Fruit fly (Drosophila melanogaster) whole organism, embryonic: ENCODE measurements around the gene Patr-1.
A peak's percentile ranks its signal among the peaks of the same experiment; 100 is the strongest.

Source experiments
- ATbp ChIP-seq: fragments of 200-800 bp; sonication (Bioruptor generic); optimal IDR thresholded peaks from 2 replicates; lab custom pipeline; 2017; ENCODE audit warnings: missing biosample characterization, mild to moderate bottlenecking, missing genetic modification characterization, missing genetic modification reagents
- Asciz ChIP-seq: fragments of 200-800 bp; sonication (Bioruptor generic); optimal IDR thresholded peaks from 2 replicates; lab custom pipeline; 2017; ENCODE audit warnings: missing biosample characterization, mild to moderate bottlenecking, missing genetic modification characterization, missing genetic modification reagents
- Bgb ChIP-seq: fragments of 200-800 bp; sonication (Bioruptor generic); IDR thresholded peaks from 2 replicates; pipeline ENCODE4 v1.3.6; 2022; ENCODE audit warnings: missing biosample characterization, missing genetic modification characterization; ENCODE audit not compliant: partially characterized antibody
- CG1024 ChIP-seq: fragments of 200-800 bp; sonication (Bioruptor generic); IDR thresholded peaks from 2 replicates; pipeline ENCODE4 v1.3.6; 2022; ENCODE audit warnings: missing biosample characterization, missing genetic modification characterization
- CG11723 ChIP-seq: fragments of 200-800 bp; sonication (Bioruptor generic); optimal IDR thresholded peaks from 2 replicates; lab custom pipeline; 2017; ENCODE audit warnings: missing biosample characterization, mild to moderate bottlenecking, missing genetic modification characterization
- CG12299 ChIP-seq: fragments of 200-800 bp; sonication (Bioruptor generic); optimal IDR thresholded peaks from 2 replicates; lab custom pipeline; 2018; ENCODE audit warnings: missing biosample characterization, mild to moderate bottlenecking, missing genetic modification characterization
- CG12744 ChIP-seq: fragments of 200-800 bp; sonication (Bioruptor generic); optimal IDR thresholded peaks from 2 replicates; lab custom pipeline; 2016; ENCODE audit warnings: missing biosample characterization, missing genetic modification characterization
- CG13775 ChIP-seq: fragments of 200-800 bp; sonication (Bioruptor generic); optimal IDR thresholded peaks from 3 replicates; lab custom pipeline; 2017; ENCODE audit warnings: missing biosample characterization, mild to moderate bottlenecking, missing genetic modification characterization
- CG14965 ChIP-seq: fragments of 200-800 bp; sonication (Bioruptor generic); optimal IDR thresholded peaks from 2 replicates; lab custom pipeline; 2016; ENCODE audit warnings: missing biosample characterization, missing genetic modification characterization, borderline replicate concordance
- CG17328 ChIP-seq: fragments of 200-800 bp; sonication (Bioruptor generic); IDR thresholded peaks from 2 replicates; pipeline ENCODE4 v1.3.6; 2022; ENCODE audit warnings: missing biosample characterization, missing genetic modification characterization
- CG2889 ChIP-seq: fragments of 200-800 bp; sonication (Bioruptor generic); IDR thresholded peaks from 3 replicates; pipeline ENCODE4 v1.3.6; 2022; ENCODE audit warnings: missing biosample characterization, missing genetic modification characterization
- CG33557 ChIP-seq: fragments of 200-800 bp; sonication (Bioruptor generic); optimal IDR thresholded peaks from 2 replicates; lab custom pipeline; 2019; ENCODE audit warnings: missing biosample characterization, mild to moderate bottlenecking, missing genetic modification characterization, moderate library complexity
- CG3726 ChIP-seq: fragments of 200-800 bp; sonication (Bioruptor generic); IDR thresholded peaks from 3 replicates; pipeline ENCODE4, ENCODE4 v1.3.6; 2022; ENCODE audit warnings: missing biosample characterization, missing genetic modification characterization
- CG4820 ChIP-seq: fragments of 200-800 bp; sonication (Bioruptor generic); optimal IDR thresholded peaks from 3 replicates; lab custom pipeline; 2016; ENCODE audit warnings: missing biosample characterization, missing genetic modification characterization
- CG6254 ChIP-seq: fragments of 200-800 bp; sonication (Bioruptor generic); optimal IDR thresholded peaks from 3 replicates; lab custom pipeline; 2017; ENCODE audit warnings: mild to moderate bottlenecking, missing biosample characterization, missing genetic modification reagents, missing genetic modification characterization
- CG6765 ChIP-seq: fragments of 200-800 bp; sonication (Bioruptor generic); optimal IDR thresholded peaks from 3 replicates; lab custom pipeline; 2017; ENCODE audit warnings: missing biosample characterization, mild to moderate bottlenecking, missing genetic modification characterization
- CG8359 ChIP-seq: fragments of 200-800 bp; sonication (Bioruptor generic); optimal IDR thresholded peaks from 2 replicates; lab custom pipeline; 2017; ENCODE audit warnings: missing biosample characterization, mild to moderate bottlenecking, missing genetic modification characterization, borderline replicate concordance
- CG9215 ChIP-seq: fragments of 200-800 bp; sonication (Bioruptor generic); IDR thresholded peaks from 2 replicates; pipeline ENCODE4 v1.3.6; 2022; ENCODE audit warnings: missing biosample characterization, missing genetic modification characterization
- CG9727 ChIP-seq: fragments of 200-800 bp; sonication (Bioruptor generic); optimal IDR thresholded peaks from 3 replicates; lab custom pipeline; 2017; ENCODE audit warnings: missing biosample characterization, mild to moderate bottlenecking, missing genetic modification characterization
- CG9797 ChIP-seq: fragments of 200-800 bp; sonication (Bioruptor generic); optimal IDR thresholded peaks from 3 replicates; lab custom pipeline; 2018; ENCODE audit warnings: missing biosample characterization, mild to moderate bottlenecking, missing genetic modification characterization
- D ChIP-seq, 2 experiments: fragments of 200-800 bp in 1 of 2; fragments of >200 bp in 1 of 2; sonication (Bioruptor generic) in 1 of 2; optimal IDR thresholded peaks; 2 replicates in 1 of 2; 3 replicates in 1 of 2; lab custom pipeline; 2017; ENCODE audit warnings: mild to moderate bottlenecking in 1 of 2, missing biosample characterization in 1 of 2, missing genetic modification characterization in 1 of 2, missing genetic modification reagents in 1 of 2
- Dbx ChIP-seq: fragments of 200-800 bp; sonication (Bioruptor generic); IDR thresholded peaks from 3 replicates; pipeline ENCODE4 v1.3.6; 2022; ENCODE audit warnings: missing biosample characterization, missing genetic modification characterization
- Dip2 ChIP-seq: fragments of 200-800 bp; sonication (Bioruptor generic); IDR thresholded peaks from 2 replicates; pipeline ENCODE4 v1.3.6; 2022; ENCODE audit warnings: missing biosample characterization, missing genetic modification characterization
- E2f1 ChIP-seq: fragments of 200-800 bp; sonication (Bioruptor generic); IDR thresholded peaks from 2 replicates; pipeline ENCODE4 v1.3.6; 2022; ENCODE audit warnings: missing biosample characterization, missing genetic modification characterization
- E2f2 ChIP-seq: fragments of 200-800 bp; sonication (Bioruptor generic); IDR thresholded peaks from 2 replicates; pipeline ENCODE4 v1.3.6; 2022; ENCODE audit warnings: missing biosample characterization, missing genetic modification characterization
- Ets97D ChIP-seq: fragments of 200-800 bp; sonication (Bioruptor generic); optimal IDR thresholded peaks from 3 replicates; lab custom pipeline; 2016; ENCODE audit warnings: missing biosample characterization, missing genetic modification characterization
- Fer2 ChIP-seq: fragments of 200-800 bp; sonication (Bioruptor generic); optimal IDR thresholded peaks from 2 replicates; lab custom pipeline; 2018; ENCODE audit warnings: missing biosample characterization, mild to moderate bottlenecking, missing genetic modification characterization, moderate library complexity
- HLH4C ChIP-seq: fragments of 200-800 bp; sonication (Bioruptor generic); IDR thresholded peaks from 3 replicates; pipeline ENCODE4 v1.3.6; 2022; ENCODE audit warnings: missing biosample characterization, missing genetic modification characterization; ENCODE audit not compliant: partially characterized antibody
- HLH54F ChIP-seq: fragments of 200-800 bp; sonication (Bioruptor generic); optimal IDR thresholded peaks from 3 replicates; lab custom pipeline; 2016; ENCODE audit warnings: missing biosample characterization, missing genetic modification characterization
- HLHmδ ChIP-seq: fragments of 200-800 bp; sonication (Bioruptor generic); optimal IDR thresholded peaks from 2 replicates; lab custom pipeline; 2018; ENCODE audit warnings: missing biosample characterization, mild to moderate bottlenecking, missing genetic modification characterization, moderate library complexity
- Hr3 ChIP-seq: fragments of 200-800 bp; sonication (Bioruptor generic); optimal IDR thresholded peaks from 3 replicates; lab custom pipeline; 2016; ENCODE audit warnings: missing biosample characterization, missing genetic modification characterization
- NC2β ChIP-seq: fragments of 200-800 bp; sonication (Bioruptor generic); optimal IDR thresholded peaks from 2 replicates; lab custom pipeline; 2016; ENCODE audit warnings: missing biosample characterization, missing genetic modification characterization
- PHDP ChIP-seq: fragments of 200-800 bp; sonication (Bioruptor generic); optimal IDR thresholded peaks from 3 replicates; lab custom pipeline; 2018; ENCODE audit warnings: missing biosample characterization, mild to moderate bottlenecking, missing genetic modification characterization, moderate library complexity
- Rfx ChIP-seq: fragments of 200-800 bp; sonication (Bioruptor generic); IDR thresholded peaks from 2 replicates; pipeline ENCODE4 v1.3.6; 2022; ENCODE audit warnings: missing biosample characterization, missing genetic modification characterization
- amos ChIP-seq: fragments of 200-800 bp; sonication (Bioruptor generic); IDR thresholded peaks from 2 replicates; pipeline ENCODE4 v1.3.6; 2022; ENCODE audit warnings: missing biosample characterization, missing genetic modification characterization; ENCODE audit not compliant: partially characterized antibody
- cg ChIP-seq: fragments of 200-800 bp; sonication (Bioruptor generic); optimal IDR thresholded peaks from 3 replicates; lab custom pipeline; 2019; ENCODE audit warnings: missing biosample characterization, mild to moderate bottlenecking, missing genetic modification characterization, moderate library complexity
- kah ChIP-seq: fragments of 200-800 bp; sonication (Bioruptor generic); optimal IDR thresholded peaks from 2 replicates; lab custom pipeline; 2018; ENCODE audit warnings: missing biosample characterization, mild to moderate bottlenecking, missing genetic modification characterization
- knrl ChIP-seq: fragments of 200-800 bp; sonication (Bioruptor generic); IDR thresholded peaks from 3 replicates; pipeline ENCODE4 v1.3.6; 2022; ENCODE audit warnings: missing biosample characterization, missing genetic modification characterization; ENCODE audit not compliant: partially characterized antibody
- lbe ChIP-seq: fragments of 200-800 bp; sonication (Bioruptor generic); optimal IDR thresholded peaks from 2 replicates; lab custom pipeline; 2016; ENCODE audit warnings: missing biosample characterization, mild to moderate bottlenecking, missing genetic modification characterization
- slbo ChIP-seq: fragments of 200-800 bp; sonication (Bioruptor generic); IDR thresholded peaks from 2 replicates; pipeline ENCODE4 v1.3.6; 2022; ENCODE audit warnings: missing biosample characterization, missing genetic modification characterization
- sna ChIP-seq: fragments of 200-800 bp; sonication (Bioruptor generic); IDR thresholded peaks from 2 replicates; pipeline ENCODE4 v1.3.6; 2022; ENCODE audit warnings: missing biosample characterization, missing genetic modification characterization; ENCODE audit not compliant: partially characterized antibody
- stc ChIP-seq: fragments of 200-800 bp; sonication (Bioruptor generic); IDR thresholded peaks from 2 replicates; pipeline ENCODE4 v1.3.6; 2022; ENCODE audit warnings: missing biosample characterization, missing genetic modification characterization
- sug ChIP-seq: fragments of 200-800 bp; optimal IDR thresholded peaks from 2 replicates; lab custom pipeline; 2019; ENCODE audit warnings: missing biosample characterization, mild to moderate bottlenecking, missing genetic modification characterization, moderate library complexity
- tgo ChIP-seq: fragments of 200-800 bp; sonication (Bioruptor generic); IDR thresholded peaks from 3 replicates; pipeline ENCODE4 v1.3.6; 2022; ENCODE audit warnings: missing biosample characterization, missing genetic modification characterization
- tx ChIP-seq: fragments of 200-800 bp; sonication (Bioruptor generic); optimal IDR thresholded peaks from 2 replicates; lab custom pipeline; 2016; ENCODE audit warnings: missing biosample characterization, missing genetic modification characterization
- wor ChIP-seq: fragments of 200-800 bp; sonication (Bioruptor generic); IDR thresholded peaks from 2 replicates; pipeline ENCODE4 v1.3.6; 2022; ENCODE audit warnings: missing biosample characterization, missing genetic modification characterization
- yki ChIP-seq: fragments of >200 bp; optimal IDR thresholded peaks from 3 replicates; lab custom pipeline; 2018
- zen ChIP-seq: fragments of 200-800 bp; sonication (Bioruptor generic); optimal IDR thresholded peaks from 3 replicates; lab custom pipeline; 2018; ENCODE audit warnings: missing biosample characterization, mild to moderate bottlenecking, missing genetic modification characterization, moderate library complexity
- zfh1 ChIP-seq: fragments of 200-800 bp; sonication (Bioruptor generic); IDR thresholded peaks from 3 replicates; pipeline ENCODE4 v1.3.6; 2022; ENCODE audit warnings: missing biosample characterization, missing genetic modification characterization

The Patr-1 gene

DNA sequence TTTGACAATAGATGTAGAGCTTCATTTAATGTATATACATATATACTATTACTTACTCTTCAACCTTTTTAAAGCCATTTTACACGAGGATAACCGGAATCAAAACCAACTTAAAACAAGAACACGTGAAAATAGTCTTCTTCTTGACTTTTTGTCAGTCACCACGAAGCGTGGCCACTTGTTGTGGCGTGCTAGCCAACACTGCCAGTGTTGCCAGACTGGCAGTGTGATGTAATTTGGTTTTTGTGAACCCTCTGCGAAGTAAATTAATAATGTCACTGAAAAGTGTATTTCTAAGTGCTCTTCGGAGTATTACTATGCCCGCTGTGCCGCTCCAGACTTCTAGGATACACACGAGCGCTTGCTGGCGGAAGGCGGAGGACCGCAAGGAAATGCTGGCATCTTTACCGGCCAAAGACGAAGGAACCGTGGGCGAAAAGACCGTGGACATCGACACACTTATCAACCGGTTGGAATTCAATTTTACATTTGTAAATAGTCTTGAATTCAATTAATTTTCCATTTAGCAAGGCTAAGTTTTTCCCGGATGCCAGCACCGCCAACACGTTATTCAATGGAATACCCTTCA is 29.3 kb downstream of the Patr-1 start, which contains the start of the genes Ns1 and mRpS11 (continued):
- TF ChIP-seq CG33557 (GFP tag; lab: Kevin White, UChicago) (no peak), E2f1 (GFP tag; lab: Robert Waterston, UW) (no peak), ATbp (no peak), HLH54F (GFP tag; lab: Kevin White, UChicago) (peak; percentile 15), sna (0 out of 2 replicates have a peak, but pooled peaks have one; percentile 17), CG17328 (no peak), CG2889 (GFP tag; lab: Robert Waterston, UW) (no peak), PHDP (tag; lab: Kevin White, UChicago) (peak; percentile 9), Fer2 (tag; lab: Kevin White, UChicago) (no peak), CG6254 (GFP tag; lab: Kevin White, UChicago) (no peak), CG13775 (peak; percentile 7), wor (GFP tag; lab: Robert Waterston, UW) (no peak), Dip2 (GFP tag; lab: Robert Waterston, UW) (no peak), zfh1 (GFP tag; lab: Robert Waterston, UW) (0 out of 3 replicates have a peak, but pooled peaks have one; percentile 22), kah (GFP tag; lab: Kevin White, UChicago) (peak; percentile 96), stc (GFP tag; lab: Robert Waterston, UW) (no peak), CG14965 (GFP tag; lab: Kevin White, UChicago) (no peak), CG4820 (GFP tag; lab: Kevin White, UChicago) (peak; percentile 0), CG11723 (GFP tag; lab: Kevin White, UChicago) (no peak), HLH4C (GFP tag; lab: Robert Waterston, UW) (no peak), cg (no peak), CG9215 (GFP tag; lab: Robert Waterston, UW) (no peak), Ets97D (GFP tag; lab: Kevin White, UChicago) (peak; percentile 88), CG3726 (GFP tag; lab: Robert Waterston, UW) (no peak), CG12299 (tag; lab: Kevin White, UChicago) (peak; percentile 23), CG12744 (GFP tag; lab: Kevin White, UChicago) (no peak), NC2β (peak; percentile 61), CG8359 (GFP tag; lab: Kevin White, UChicago) (no peak), slbo (peak; percentile 58), yki (lab: Kevin White, UChicago) (no peak), Dbx (GFP tag; lab: Robert Waterston, UW) (peak; percentile 61; the same call in 2 of the 3 replicates), CG9797 (peak; percentile 23), CG9727 (GFP tag; lab: Kevin White, UChicago) (no peak), CG1024 (GFP tag; lab: Robert Waterston, UW) (no peak), Hr3 (peak; percentile 19), tgo (GFP tag; lab: Robert Waterston, UW) (no peak), sug (tag; lab: Kevin White, UChicago) (peak; percentile 54), lbe (no peak), tx (peak; percentile 33), amos (GFP tag; lab: Robert Waterston, UW) (peak; percentile 36; the same call in 1 of the 2 replicates), Rfx (GFP tag; lab: Robert Waterston, UW) (peak; percentile 65), zen (tag; lab: Kevin White, UChicago) (peak; percentile 16), Asciz (GFP tag; lab: Kevin White, UChicago) (no peak), Bgb (GFP tag; lab: Robert Waterston, UW) (peak; percentile 43; the same call in 1 of the 2 replicates), E2f2 (GFP tag; lab: Robert Waterston, UW) (0 out of 2 replicates have a peak, but pooled peaks have one; percentile 38), D (optimal IDR thresholded peaks at IDR 0.05; lab: Kevin White, UChicago) (no peak), D (GFP tag; optimal IDR thresholded peaks at IDR 0.05; lab: Kevin White, UChicago) (no peak), CG6765 (GFP tag; lab: Kevin White, UChicago) (no peak), knrl (GFP tag; lab: Robert Waterston, UW) (peak; percentile 30; the same call in 1 of the 3 replicates), HLHmδ (no peak)
